Fruit fly (Drosophila melanogaster): ENCODE measurements around the gene psh.

dm6 chrX:18460318-18460717, 26.4 kb downstream of the psh start, which contains the start of gene CG43843:
- no peak for TF ChIP-seq pan (optimal IDR thresholded peaks at IDR 0.05)
- no peak for TF ChIP-seq psq (optimal IDR thresholded peaks at IDR 0.05)
- no peak for TF ChIP-seq CG8478 (optimal IDR thresholded peaks at IDR 0.05)

All from whole organism.